Worm (Caenorhabditis elegans) whole organism, young adult: ENCODE results near the gene ceh-54.
A peak's percentile ranks its signal among the peaks of the same experiment; 100 is the strongest.

Source experiments
- B0019.2 ChIP-seq: fragments of 200-800 bp; sonication (Bioruptor generic); conservative IDR thresholded peaks from 2 replicates; pipeline ENCODE4 v1.3.6; 2022; ENCODE audit warnings: missing genetic modification reagents, missing genetic modification characterization, missing compliant biosample characterization
- C17E4.6 ChIP-seq: fragments of 200-800 bp; sonication (Bioruptor generic); IDR thresholded peaks from 2 replicates; pipeline ENCODE4 v1.3.6; 2022; ENCODE audit warnings: missing genetic modification reagents, missing genetic modification characterization, missing compliant biosample characterization
- D2030.7 ChIP-seq: fragments of 200-800 bp; sonication (Bioruptor generic); IDR thresholded peaks from 2 replicates; pipeline ENCODE4 v1.3.6; 2022; ENCODE audit warnings: missing genetic modification reagents, missing genetic modification characterization, missing compliant biosample characterization
- F39B2.1 ChIP-seq: fragments of 200-800 bp; sonication (Bioruptor generic); IDR thresholded peaks from 2 replicates; pipeline ENCODE4 v1.3.6; 2022; ENCODE audit warnings: missing genetic modification reagents, missing genetic modification characterization, missing compliant biosample characterization
- K11D2.4 ChIP-seq: fragments of 200-800 bp; sonication (Bioruptor generic); IDR thresholded peaks from 2 replicates; pipeline ENCODE4 v1.3.6; 2022; ENCODE audit warnings: missing genetic modification reagents, missing genetic modification characterization, missing compliant biosample characterization
- K12H6.12 ChIP-seq: fragments of 200-800 bp; sonication (Bioruptor generic); optimal IDR thresholded peaks from 2 replicates; lab custom pipeline; 2018; ENCODE audit warnings: mild to moderate bottlenecking, missing genetic modification characterization, missing compliant biosample characterization
- atf-7 ChIP-seq: sonication (generic microtip); optimal IDR thresholded peaks from 2 replicates; lab custom pipeline; 2017; ENCODE audit warnings: mild to moderate bottlenecking, missing genetic modification characterization, missing compliant biosample characterization
- athp-1 ChIP-seq: sonication (generic microtip); optimal IDR thresholded peaks from 2 replicates; lab custom pipeline; 2017; ENCODE audit warnings: mild to moderate bottlenecking, missing genetic modification characterization, missing compliant biosample characterization
- attf-5 ChIP-seq: fragments of 200-800 bp; sonication (Bioruptor generic); optimal IDR thresholded peaks from 2 replicates; lab custom pipeline; 2018; ENCODE audit warnings: mild to moderate bottlenecking, missing genetic modification characterization, missing compliant biosample characterization
- bed-2 ChIP-seq: fragments of 200-800 bp; sonication (Bioruptor generic); IDR thresholded peaks from 2 replicates; pipeline ENCODE4 v1.3.6; 2022; ENCODE audit warnings: missing genetic modification reagents, missing genetic modification characterization, missing compliant biosample characterization
- cebp-1 ChIP-seq, 2 experiments: fragments of 200-800 bp in 1 of 2; sonication (Bioruptor generic) in 1 of 2; sonication (generic microtip) in 1 of 2; IDR thresholded peaks in 1 of 2; optimal IDR thresholded peaks in 1 of 2; 2 replicates each; pipeline versions ENCODE4 v1.3.6 to Lab custom; 2017 to 2022; ENCODE audit warnings: missing compliant biosample characterization in 2 of 2, missing genetic modification characterization in 2 of 2, mild to moderate bottlenecking in 1 of 2, missing genetic modification reagents in 1 of 2, moderate library complexity in 1 of 2
- ceh-91 ChIP-seq: fragments of 200-800 bp; sonication (Bioruptor generic); IDR thresholded peaks from 2 replicates; pipeline ENCODE4 v1.3.6; 2022; ENCODE audit warnings: missing genetic modification reagents, missing genetic modification characterization, missing compliant biosample characterization
- die-1 ChIP-seq: sonication (generic microtip); optimal IDR thresholded peaks from 2 replicates; lab custom pipeline; 2016; ENCODE audit warnings: missing genotype, mild to moderate bottlenecking, missing genetic modification characterization, missing compliant biosample characterization
- dox-1 ChIP-seq: fragments of 200-800 bp; sonication (Bioruptor generic); IDR thresholded peaks from 2 replicates; pipeline ENCODE4 v1.3.6; 2022; ENCODE audit warnings: missing genetic modification reagents, missing genetic modification characterization, missing compliant biosample characterization
- dpff-1 ChIP-seq: sonication (generic microtip); optimal IDR thresholded peaks from 2 replicates; lab custom pipeline; 2017; ENCODE audit warnings: mild to moderate bottlenecking, missing genetic modification characterization, missing compliant biosample characterization
- dpl-1 ChIP-seq: fragments of 150-350 bp; optimal IDR thresholded peaks from 2 replicates; lab custom pipeline; 2014; ENCODE audit warnings: missing biosample characterization, missing genetic modification reagents, missing genetic modification characterization
- egl-18 ChIP-seq: fragments of 200-800 bp; sonication (Bioruptor generic); IDR thresholded peaks from 2 replicates; pipeline ENCODE4 v1.3.6; 2022; ENCODE audit warnings: missing genetic modification reagents, missing genetic modification characterization, missing compliant biosample characterization
- egrh-3 ChIP-seq: fragments of 200-800 bp; sonication (Bioruptor generic); IDR thresholded peaks from 2 replicates; pipeline ENCODE4 v1.3.6; 2022; ENCODE audit warnings: missing genetic modification reagents, missing genetic modification characterization, missing compliant biosample characterization
- him-1 ChIP-seq: sonication (generic microtip); optimal IDR thresholded peaks from 2 replicates; lab custom pipeline; 2016; ENCODE audit warnings: missing genotype, missing genetic modification reagents, missing genetic modification characterization, missing compliant biosample characterization
- lin-26 ChIP-seq: fragments of 200-800 bp; sonication (Bioruptor generic); IDR thresholded peaks from 2 replicates; pipeline ENCODE4 v1.3.6; 2022; ENCODE audit warnings: missing genetic modification reagents, missing genetic modification characterization, missing compliant biosample characterization
- lin-40 ChIP-seq: sonication (generic microtip); optimal IDR thresholded peaks from 2 replicates; lab custom pipeline; 2016; ENCODE audit warnings: missing genetic modification characterization, mild to moderate bottlenecking, missing compliant biosample characterization, missing genotype, missing genetic modification reagents
- lir-1 ChIP-seq: fragments of 200-800 bp; sonication (Bioruptor generic); conservative IDR thresholded peaks from 2 replicates; pipeline ENCODE4 v1.3.6; 2022; ENCODE audit warnings: missing genetic modification reagents, missing genetic modification characterization, missing compliant biosample characterization
- madf-10 ChIP-seq: sonication (generic microtip); optimal IDR thresholded peaks from 2 replicates; lab custom pipeline; 2016; ENCODE audit warnings: mild to moderate bottlenecking, missing genetic modification characterization, missing compliant biosample characterization
- mcd-1 ChIP-seq: fragments of 200-800 bp; sonication (Bioruptor generic); IDR thresholded peaks from 2 replicates; pipeline ENCODE4 v1.3.6; 2022; ENCODE audit warnings: missing genetic modification reagents, missing genetic modification characterization, missing compliant biosample characterization
- mes-4 ChIP-seq: sonication (generic microtip); optimal IDR thresholded peaks from 2 replicates; lab custom pipeline; 2016; ENCODE audit warnings: missing genotype, missing genetic modification characterization, missing compliant biosample characterization
- mxl-1 ChIP-seq: sonication (generic microtip); optimal IDR thresholded peaks from 2 replicates; lab custom pipeline; 2016; ENCODE audit warnings: missing genetic modification characterization, missing compliant biosample characterization
- nfya-1 ChIP-seq: sonication (generic microtip); optimal IDR thresholded peaks from 2 replicates; lab custom pipeline; 2017; ENCODE audit warnings: antibody characterized with exemption, missing compliant biosample characterization, missing genetic modification characterization, borderline replicate concordance; ENCODE audit not compliant: insufficient read depth
- nhr-80 ChIP-seq: sonication (generic microtip); optimal IDR thresholded peaks from 2 replicates; lab custom pipeline; 2016; ENCODE audit warnings: missing genetic modification characterization, missing compliant biosample characterization
- nhr-90 ChIP-seq: sonication (generic microtip); optimal IDR thresholded peaks from 2 replicates; lab custom pipeline; 2016; ENCODE audit warnings: missing genotype, mild to moderate bottlenecking, missing genetic modification characterization, missing compliant biosample characterization
- repo-1 ChIP-seq: sonication (generic microtip); optimal IDR thresholded peaks from 2 replicates; lab custom pipeline; 2017; ENCODE audit warnings: mild to moderate bottlenecking, missing genetic modification characterization, missing compliant biosample characterization
- sdz-38 ChIP-seq: sonication (generic microtip); optimal IDR thresholded peaks from 2 replicates; lab custom pipeline; 2016; ENCODE audit warnings: missing genotype, missing genetic modification characterization, missing compliant biosample characterization
- sea-2 ChIP-seq: fragments of 200-800 bp; sonication (Bioruptor generic); IDR thresholded peaks from 2 replicates; pipeline ENCODE4 v1.3.6; 2022; ENCODE audit warnings: missing genetic modification characterization, missing compliant biosample characterization
- sptf-2 ChIP-seq: fragments of 200-800 bp; sonication (Bioruptor generic); optimal IDR thresholded peaks from 2 replicates; lab custom pipeline; 2018; ENCODE audit warnings: mild to moderate bottlenecking, missing genetic modification characterization, missing compliant biosample characterization
- tbp1 ChIP-seq: fragments of 200-800 bp; sonication (Bioruptor generic); optimal IDR thresholded peaks from 2 replicates; lab custom pipeline; 2018; ENCODE audit warnings: mild to moderate bottlenecking, missing genetic modification characterization, missing compliant biosample characterization
- xnd-1 ChIP-seq: sonication (generic microtip); optimal IDR thresholded peaks from 2 replicates; lab custom pipeline; 2016; ENCODE audit warnings: missing genotype, missing genetic modification reagents, missing genetic modification characterization, missing compliant biosample characterization
- ztf-26 ChIP-seq: sonication (generic microtip); optimal IDR thresholded peaks from 2 replicates; lab custom pipeline; 2017; ENCODE audit warnings: missing genetic modification characterization, missing compliant biosample characterization

The ceh-54 gene

DNA sequence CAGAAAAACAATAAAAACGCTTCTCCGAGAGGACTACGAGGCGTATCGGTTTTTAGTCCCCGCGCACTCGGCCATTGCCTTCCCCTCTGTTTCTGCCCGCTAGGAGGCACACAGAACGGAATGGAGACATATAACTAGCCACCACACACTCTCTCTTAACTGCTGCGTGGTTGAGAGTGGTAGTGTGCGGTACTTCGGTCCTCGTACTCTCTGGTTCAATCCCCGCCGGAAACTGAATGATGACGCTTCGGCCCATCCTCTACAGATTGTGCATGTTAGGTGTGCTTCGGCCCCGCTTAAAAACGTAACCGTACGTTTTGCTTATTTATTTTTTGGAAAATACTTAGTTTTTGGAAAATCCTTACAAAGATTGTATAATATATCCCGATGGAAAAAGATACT, 13.6 kb upstream of the ceh-54 start, which contains the start of gene T13C5.6 (continued):
- TF ChIP-seq lir-1 (peak; percentile 81), dpl-1 (GFP tag; lab: Kevin White, UChicago) (no peak), nfya-1 (tag; lab: Kevin White, UChicago) (no peak), mes-4 (tag; lab: Kevin White, UChicago) (peak; percentile 87), madf-10 (tag; lab: Kevin White, UChicago) (peak; percentile 85), die-1 (tag; lab: Kevin White, UChicago) (peak; percentile 88), him-1 (tag; lab: Kevin White, UChicago) (peak; percentile 49), D2030.7 (GFP tag; lab: Robert Waterston, UW) (peak; percentile 43; the same call in 1 of the 2 replicates), mxl-1 (tag; lab: Kevin White, UChicago) (peak; percentile 68), egl-18 (GFP tag; lab: Robert Waterston, UW) (peak; percentile 65; the same call in 1 of the 2 replicates), xnd-1 (tag; lab: Kevin White, UChicago) (no peak), athp-1 (tag; lab: Kevin White, UChicago) (peak; percentile 72), dpff-1 (tag; lab: Kevin White, UChicago) (peak; percentile 2), egrh-3 (GFP tag; lab: Robert Waterston, UW) (peak; percentile 53), sea-2 (no peak), sptf-2 (GFP tag; lab: Kevin White, UChicago) (peak; percentile 67)

DNA sequence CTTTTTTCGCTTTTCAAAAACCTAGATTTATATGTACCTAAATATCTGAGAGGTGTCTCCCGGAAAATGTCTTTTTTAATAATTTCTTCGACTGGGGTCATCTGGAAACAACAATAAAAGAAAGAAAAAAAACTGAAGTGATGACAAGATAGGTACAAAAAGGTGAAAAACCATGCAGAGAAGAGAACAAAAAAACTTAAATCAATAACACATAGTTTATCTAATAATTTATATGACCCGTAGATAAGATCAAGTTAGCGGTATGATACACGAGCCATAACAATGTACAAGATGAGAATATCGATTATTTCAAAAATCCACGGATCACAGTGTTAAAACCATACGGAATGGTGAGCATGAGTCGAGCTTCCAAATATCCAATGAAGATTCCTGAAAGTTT, 12.3 kb upstream of the ceh-54 start, which contains the start of gene mtp-18:
Gene mtp-18 (minus strand): TSS at position 101 of the 400 bp plus-strand sequence.
- TF ChIP-seq athp-1 (tag; lab: Kevin White, UChicago) (no peak), repo-1 (tag; lab: Kevin White, UChicago) (no peak), K12H6.12 (tag; lab: Kevin White, UChicago) (no peak), bed-2 (GFP tag; lab: Robert Waterston, UW) (no peak), B0019.2 (GFP tag; lab: Robert Waterston, UW) (no peak), mcd-1 (no peak), ceh-91 (no peak)

DNA sequence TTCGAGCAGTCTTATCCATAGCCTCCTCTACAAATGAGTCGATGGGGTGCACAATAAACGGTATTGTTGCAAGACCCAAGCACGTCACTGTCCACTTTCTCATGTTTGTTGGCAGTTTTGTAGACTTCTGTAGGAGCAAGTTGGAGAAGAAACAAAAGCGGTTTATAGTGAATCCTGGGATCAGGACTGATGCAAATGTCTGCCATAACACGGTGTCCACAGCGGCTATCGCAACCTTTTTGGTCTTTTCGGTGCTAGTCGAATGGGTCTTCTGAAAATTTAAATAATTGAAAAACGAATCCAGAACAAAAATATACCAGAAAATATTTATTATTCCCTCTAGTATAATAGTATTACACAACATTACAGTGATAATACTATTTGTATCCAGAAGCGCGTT, 11.3 kb upstream of the ceh-54 start:
- TF ChIP-seq dox-1 (GFP tag; lab: Robert Waterston, UW), result no peak
- TF ChIP-seq atf-7 (tag; lab: Kevin White, UChicago), result no peak
- no peak for TF ChIP-seq K11D2.4 (GFP tag; lab: Robert Waterston, UW)
- TF ChIP-seq, all 124 proteins: peak for 0

DNA sequence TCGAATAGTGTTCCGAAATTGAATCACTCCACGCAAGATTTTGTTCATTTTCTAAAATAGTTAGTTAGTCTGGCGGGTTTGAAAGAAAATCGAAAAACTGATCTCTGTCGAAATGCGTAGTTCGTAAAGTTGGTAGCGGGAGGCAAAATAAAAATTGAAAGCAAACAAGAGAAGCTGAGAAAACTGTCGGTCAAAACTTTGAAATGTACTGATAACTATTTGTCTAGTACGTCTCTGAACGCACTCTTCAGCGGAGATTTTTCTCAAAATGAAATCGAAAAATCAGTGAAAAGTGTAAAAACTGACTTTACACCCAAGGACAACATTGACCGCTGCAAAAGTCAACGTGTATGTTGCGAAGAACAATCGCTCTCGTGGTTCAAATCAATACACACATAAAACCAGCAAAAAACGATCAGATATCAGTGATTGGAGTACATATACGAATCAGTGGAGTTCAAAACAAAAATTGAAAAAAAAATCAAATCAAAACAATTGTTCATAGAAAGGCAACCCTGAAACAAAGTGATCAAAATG, 10.7 kb upstream of the ceh-54 start, which contains the start of gene bca-1:
Gene bca-1 (minus strand): TSS at position 51 of the 537 bp plus-strand sequence.
- TF ChIP-seq sdz-38 (no peak), F39B2.1 (GFP tag; lab: Robert Waterston, UW) (no peak), ztf-26 (tag; lab: Kevin White, UChicago) (peak; percentile 55), tbp1 (GFP tag; lab: Kevin White, UChicago) (no peak), cebp-1 (GFP tag; IDR thresholded peaks at IDR 0.05; lab: Robert Waterston, UW) (no peak), cebp-1 (tag; optimal IDR thresholded peaks at IDR 0.05; lab: Kevin White, UChicago) (peak; percentile 11), athp-1 (tag; lab: Kevin White, UChicago) (no peak), mes-4 (tag; lab: Kevin White, UChicago) (no peak), nhr-80 (tag; lab: Kevin White, UChicago) (peak; percentile 52), lin-40 (tag; lab: Kevin White, UChicago) (peak; percentile 56), bed-2 (GFP tag; lab: Robert Waterston, UW) (no peak), nhr-90 (tag; lab: Kevin White, UChicago) (no peak), repo-1 (tag; lab: Kevin White, UChicago) (no peak), egl-18 (GFP tag; lab: Robert Waterston, UW) (no peak), lin-26 (GFP tag; lab: Robert Waterston, UW) (no peak), ceh-91 (no peak), C17E4.6 (GFP tag; lab: Robert Waterston, UW) (no peak), attf-5 (GFP tag; lab: Kevin White, UChicago) (no peak)
- TF ChIP-seq, all 124 proteins: peak for 4
